Fruit fly (Drosophila melanogaster) whole organism, prepupa: ENCODE data around the gene bnb.

ENCODE experiments used
- CG10631 ChIP-seq: fragments of 200-800 bp; sonication (Bioruptor generic); optimal IDR thresholded peaks from 2 replicates; lab custom pipeline; 2016; ENCODE audit warnings: missing biosample characterization, missing genetic modification characterization
- CG10669 ChIP-seq: fragments of 200-800 bp; sonication (Bioruptor generic); optimal IDR thresholded peaks from 3 replicates; lab custom pipeline; 2018; ENCODE audit warnings: missing biosample characterization, mild to moderate bottlenecking, missing genetic modification characterization, moderate library complexity
- CG11294 ChIP-seq: fragments of 200-800 bp; sonication (Bioruptor generic); IDR thresholded peaks from 2 replicates; pipeline ENCODE4 v1.3.6; 2022; ENCODE audit warnings: missing biosample characterization, missing genetic modification characterization
- CG11762 ChIP-seq: fragments of 200-800 bp; sonication (Bioruptor generic); optimal IDR thresholded peaks from 3 replicates; lab custom pipeline; 2016; ENCODE audit warnings: missing biosample characterization, missing genetic modification characterization; ENCODE audit not compliant: insufficient read depth
- CG11902 ChIP-seq: fragments of 200-800 bp; sonication (Bioruptor generic); optimal IDR thresholded peaks from 3 replicates; lab custom pipeline; 2016; ENCODE audit warnings: missing biosample characterization, missing genetic modification characterization
- CG1621 ChIP-seq: fragments of 200-800 bp; sonication (Bioruptor generic); optimal IDR thresholded peaks from 3 replicates; lab custom pipeline; 2018; ENCODE audit warnings: missing biosample characterization, mild to moderate bottlenecking, missing genetic modification characterization
- CG3032 ChIP-seq: fragments of 200-800 bp; optimal IDR thresholded peaks from 2 replicates; lab custom pipeline; 2019; ENCODE audit warnings: missing biosample characterization, mild to moderate bottlenecking, missing genetic modification characterization, moderate library complexity
- CG31627 ChIP-seq: fragments of 200-800 bp; sonication (Bioruptor generic); optimal IDR thresholded peaks from 3 replicates; lab custom pipeline; 2016; ENCODE audit warnings: missing biosample characterization, missing genetic modification characterization
- CG34406 ChIP-seq: fragments of 200-800 bp; sonication (Bioruptor generic); optimal IDR thresholded peaks from 3 replicates; lab custom pipeline; 2016; ENCODE audit warnings: missing biosample characterization, missing genetic modification characterization
- CG3919 ChIP-seq: fragments of 200-800 bp; sonication (Bioruptor generic); optimal IDR thresholded peaks from 3 replicates; lab custom pipeline; 2016; ENCODE audit warnings: missing biosample characterization, missing genetic modification characterization
- CG4318 ChIP-seq: fragments of 200-800 bp; sonication (Bioruptor generic); optimal IDR thresholded peaks from 3 replicates; lab custom pipeline; 2017; ENCODE audit warnings: missing biosample characterization, mild to moderate bottlenecking, missing genetic modification characterization
- CG6163 ChIP-seq: fragments of 200-800 bp; sonication (Bioruptor generic); IDR thresholded peaks from 3 replicates; pipeline ENCODE4 v1.3.6; 2022; ENCODE audit warnings: missing biosample characterization, missing genetic modification characterization
- CG6276 ChIP-seq: fragments of 200-800 bp; sonication (Bioruptor generic); optimal IDR thresholded peaks from 2 replicates; lab custom pipeline; 2017; ENCODE audit warnings: missing biosample characterization, mild to moderate bottlenecking, missing genetic modification characterization
- CG6792 ChIP-seq: fragments of 200-800 bp; sonication (Bioruptor generic); optimal IDR thresholded peaks from 3 replicates; lab custom pipeline; 2016; ENCODE audit warnings: missing biosample characterization, missing genetic modification characterization
- CG6808 ChIP-seq: fragments of 200-800 bp; sonication (Bioruptor generic); optimal IDR thresholded peaks from 3 replicates; lab custom pipeline; 2017; ENCODE audit warnings: missing biosample characterization, missing genetic modification characterization, mild to moderate bottlenecking, moderate library complexity, missing genetic modification reagents
- CG6854 ChIP-seq: fragments of 200-800 bp; sonication (Bioruptor generic); optimal IDR thresholded peaks from 2 replicates; lab custom pipeline; 2017; ENCODE audit warnings: missing biosample characterization, mild to moderate bottlenecking, missing genetic modification characterization
- CG7368 ChIP-seq: fragments of 200-800 bp; sonication (Bioruptor generic); optimal IDR thresholded peaks from 3 replicates; lab custom pipeline; 2016; ENCODE audit warnings: missing biosample characterization, missing genetic modification characterization
- CG8119 ChIP-seq: fragments of 200-800 bp; sonication (Bioruptor generic); IDR thresholded peaks from 3 replicates; pipeline ENCODE4 v1.3.6; 2022; ENCODE audit warnings: missing biosample characterization, missing genetic modification characterization
- Eip75B ChIP-seq: fragments of 200-800 bp; sonication (Bioruptor generic); optimal IDR thresholded peaks from 3 replicates; lab custom pipeline; 2016; ENCODE audit warnings: missing biosample characterization, missing genetic modification characterization
- Eip78C ChIP-seq: fragments of 200-800 bp; sonication (Bioruptor generic); peaks from one replicate; lab custom pipeline; 2016; ENCODE audit warnings: missing biosample characterization, missing genetic modification characterization
- Eip93F ChIP-seq: fragments of 200-800 bp; sonication (Bioruptor generic); optimal IDR thresholded peaks from 2 replicates; lab custom pipeline; 2016; ENCODE audit warnings: missing biosample characterization, mild to moderate bottlenecking, missing genetic modification characterization
- Ets21C ChIP-seq: fragments of 200-800 bp; sonication (Bioruptor generic); optimal IDR thresholded peaks from 3 replicates; lab custom pipeline; 2016; ENCODE audit warnings: missing biosample characterization, missing genetic modification characterization
- Ets96B ChIP-seq: fragments of 200-800 bp; optimal IDR thresholded peaks from 2 replicates; lab custom pipeline; 2019; ENCODE audit warnings: missing biosample characterization, mild to moderate bottlenecking, missing genetic modification characterization, moderate library complexity
- Hr38 ChIP-seq: sonication (Bioruptor generic); optimal IDR thresholded peaks from 2 replicates; lab custom pipeline; 2016; ENCODE audit warnings: missing biosample characterization, missing genetic modification characterization
- Hr39 ChIP-seq: fragments of 200-800 bp; sonication (Bioruptor generic); optimal IDR thresholded peaks from 2 replicates; lab custom pipeline; 2016; ENCODE audit warnings: missing biosample characterization, missing genetic modification characterization
- Hr4 ChIP-seq: fragments of 200-800 bp; sonication (Bioruptor generic); optimal IDR thresholded peaks from 3 replicates; lab custom pipeline; 2016; ENCODE audit warnings: missing biosample characterization, missing genetic modification characterization
- Lpt ChIP-seq: fragments of 200-800 bp; sonication (Bioruptor generic); optimal IDR thresholded peaks from 3 replicates; lab custom pipeline; 2016; ENCODE audit warnings: missing biosample characterization, missing genetic modification characterization
- Met ChIP-seq: fragments of 200-800 bp; sonication (Bioruptor generic); optimal IDR thresholded peaks from 3 replicates; lab custom pipeline; 2016; ENCODE audit warnings: missing biosample characterization, missing genetic modification characterization
- OdsH ChIP-seq: fragments of 200-800 bp; sonication (Bioruptor generic); optimal IDR thresholded peaks from 3 replicates; lab custom pipeline; 2016; ENCODE audit warnings: missing biosample characterization, missing genetic modification characterization
- Smox ChIP-seq: fragments of 200-800 bp; sonication (Bioruptor generic); optimal IDR thresholded peaks from 3 replicates; lab custom pipeline; 2016; ENCODE audit warnings: missing biosample characterization, missing genetic modification characterization
- Sox102F ChIP-seq: fragments of 200-800 bp; sonication (Bioruptor generic); optimal IDR thresholded peaks from 2 replicates; lab custom pipeline; 2016; ENCODE audit warnings: missing biosample characterization, mild to moderate bottlenecking, missing genetic modification characterization
- Sox14 ChIP-seq: fragments of 200-800 bp; sonication (Bioruptor generic); optimal IDR thresholded peaks from 3 replicates; lab custom pipeline; 2016; ENCODE audit warnings: missing biosample characterization, missing genetic modification characterization
- Sox15 ChIP-seq: fragments of 200-800 bp; sonication (Bioruptor generic); optimal IDR thresholded peaks from 3 replicates; lab custom pipeline; 2016; ENCODE audit warnings: missing biosample characterization, missing genetic modification characterization
- achi ChIP-seq: fragments of 200-800 bp; sonication (Bioruptor generic); optimal IDR thresholded peaks from 3 replicates; lab custom pipeline; 2016; ENCODE audit warnings: missing biosample characterization, missing genetic modification characterization
- acj6 ChIP-seq: fragments of 200-800 bp; sonication (Bioruptor generic); optimal IDR thresholded peaks from 3 replicates; lab custom pipeline; 2016; ENCODE audit warnings: missing biosample characterization, missing genetic modification characterization
- cyc ChIP-seq: fragments of 200-800 bp; sonication (Bioruptor generic); optimal IDR thresholded peaks from 3 replicates; lab custom pipeline; 2016; ENCODE audit warnings: missing biosample characterization, missing genetic modification characterization
- dac ChIP-seq: fragments of 200-800 bp; sonication (Bioruptor generic); optimal IDR thresholded peaks from 2 replicates; lab custom pipeline; 2017; ENCODE audit warnings: missing biosample characterization, mild to moderate bottlenecking, missing genetic modification characterization
- dsx ChIP-seq: fragments of 200-800 bp; optimal IDR thresholded peaks from 3 replicates; lab custom pipeline; 2019; ENCODE audit warnings: missing biosample characterization, mild to moderate bottlenecking, missing genetic modification characterization, moderate library complexity; ENCODE audit not compliant: poor library complexity, severe bottlenecking
- fd59A ChIP-seq: fragments of 200-800 bp; sonication (Bioruptor generic); optimal IDR thresholded peaks from 2 replicates; lab custom pipeline; 2017; ENCODE audit warnings: missing biosample characterization, mild to moderate bottlenecking, missing genetic modification characterization, missing genetic modification reagents
- fd85E ChIP-seq: fragments of 200-800 bp; sonication (Bioruptor generic); optimal IDR thresholded peaks from 3 replicates; lab custom pipeline; 2016; ENCODE audit warnings: missing biosample characterization, missing genetic modification characterization
- fkh ChIP-seq: fragments of 200-800 bp; sonication (Bioruptor generic); optimal IDR thresholded peaks from 3 replicates; lab custom pipeline; 2017; ENCODE audit warnings: missing biosample characterization, mild to moderate bottlenecking, missing genetic modification characterization, moderate library complexity
- lz ChIP-seq: fragments of 200-800 bp; sonication (Bioruptor generic); optimal IDR thresholded peaks from 3 replicates; lab custom pipeline; 2016; ENCODE audit warnings: missing biosample characterization, missing genetic modification characterization
- pdm3 ChIP-seq: fragments of 200-800 bp; sonication (Bioruptor generic); optimal IDR thresholded peaks from 3 replicates; lab custom pipeline; 2016; ENCODE audit warnings: missing biosample characterization, missing genetic modification characterization
- salr ChIP-seq, 2 experiments: fragments of 200-800 bp; sonication (Bioruptor generic); optimal IDR thresholded peaks; 3 replicates each; lab custom pipeline; 2016 to 2018; ENCODE audit warnings: missing biosample characterization in 2 of 2, missing genetic modification characterization in 2 of 2, mild to moderate bottlenecking in 1 of 2
- ss ChIP-seq, 2 experiments: fragments of 200-800 bp; sonication (Bioruptor generic); optimal IDR thresholded peaks; 2 replicates in 1 of 2; 3 replicates in 1 of 2; lab custom pipeline; 2017 to 2018; ENCODE audit warnings: mild to moderate bottlenecking in 2 of 2, missing biosample characterization in 2 of 2, missing genetic modification characterization in 2 of 2, moderate library complexity in 1 of 2
- svp ChIP-seq: fragments of 200-800 bp; sonication (Bioruptor generic); peaks from one replicate; lab custom pipeline; 2016; ENCODE audit warnings: missing biosample characterization, missing genetic modification characterization
- topi ChIP-seq: fragments of 200-800 bp; sonication (Bioruptor generic); optimal IDR thresholded peaks from 3 replicates; lab custom pipeline; 2016; ENCODE audit warnings: missing biosample characterization, missing genetic modification characterization
- vri ChIP-seq: fragments of 200-800 bp; sonication (Bioruptor generic); optimal IDR thresholded peaks from 3 replicates; lab custom pipeline; 2016; ENCODE audit warnings: missing biosample characterization, mild to moderate bottlenecking, missing genetic modification characterization

bnb gene

DNA sequence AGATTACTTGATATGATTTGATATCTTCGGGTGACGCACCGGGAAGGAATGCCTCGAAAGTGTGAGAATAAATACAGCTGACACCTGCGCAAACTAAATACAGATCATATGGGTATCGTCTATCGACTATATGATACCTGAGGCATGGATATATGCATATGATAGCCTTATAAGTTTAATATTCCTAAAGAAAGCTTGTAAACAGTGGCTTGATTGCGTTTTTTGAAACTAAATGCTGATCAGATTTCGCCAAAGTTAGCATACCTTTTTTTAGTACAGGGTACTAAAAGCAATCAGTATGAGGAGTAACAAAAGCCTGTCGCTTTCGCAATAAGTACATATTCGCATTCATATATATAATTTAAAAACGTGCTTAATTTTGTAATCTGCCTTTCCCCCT lies 36.9 kb upstream of the bnb start (continued):
- TF ChIP-seq CG4318: no peak
- 0 out of 3 replicates have a peak, but pooled peaks have one; percentile 17 for TF ChIP-seq CG8119 (GFP tag; lab: Robert Waterston, UW)
- TF ChIP-seq Smox: peak; percentile 51
- peak; percentile 26 for TF ChIP-seq CG6792 (GFP tag; lab: Kevin White, UChicago)
- TF ChIP-seq CG10669: peak; percentile 70
- peak; percentile 71 for TF ChIP-seq CG7368 (GFP tag; lab: Kevin White, UChicago)
- TF ChIP-seq Ets96B (tag; lab: Kevin White, UChicago): peak; percentile 51
- peak; percentile 31 for TF ChIP-seq CG6808 (GFP tag; lab: Kevin White, UChicago)
- TF ChIP-seq cyc (GFP tag; lab: Kevin White, UChicago): peak; percentile 86
- TF ChIP-seq Met (GFP tag; lab: Kevin White, UChicago): peak; percentile 82
- peak; percentile 54 for TF ChIP-seq CG31627 (GFP tag; lab: Kevin White, UChicago)
- no peak for TF ChIP-seq fd59A (GFP tag; lab: Kevin White, UChicago)
- TF ChIP-seq achi (GFP tag; lab: Kevin White, UChicago): no peak
- TF ChIP-seq, all 60 proteins: peak for 47

DNA sequence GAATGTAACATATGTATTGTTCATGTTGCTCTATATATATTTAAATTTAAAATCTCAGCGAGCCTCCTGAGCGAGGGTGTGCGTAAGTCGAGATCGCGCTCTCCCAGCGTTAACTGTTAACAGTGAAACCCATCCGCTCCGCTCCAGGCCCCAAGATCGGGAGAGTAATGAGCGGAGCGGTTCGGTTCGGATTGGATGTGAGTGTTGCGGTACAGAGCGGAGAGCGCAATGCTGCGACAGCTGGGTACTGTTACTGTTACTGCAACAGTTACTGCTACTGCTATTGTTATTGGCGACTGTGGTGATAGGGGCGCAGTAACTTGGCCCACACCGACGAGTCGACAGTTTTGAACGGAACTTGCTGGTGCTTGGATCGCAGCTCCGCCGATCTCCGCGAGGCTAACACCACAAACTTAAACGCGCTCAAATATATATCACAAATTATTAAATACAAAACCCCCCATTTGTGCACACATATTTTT lies 34.9 kb upstream of the bnb start, which contains the start of gene Pvf1:
Pvf1 (plus strand) TSS at position 312 of the 482 bp plus-strand sequence.
- TF ChIP-seq Eip93F (GFP tag; lab: Kevin White, UChicago) (no peak), CG3032 (no peak), Hr4 (no peak), lz (peak; percentile 25), CG6854 (GFP tag; lab: Kevin White, UChicago) (no peak), OdsH (GFP tag; lab: Kevin White, UChicago) (peak; percentile 20), CG3919 (GFP tag; lab: Kevin White, UChicago) (peak; percentile 47), topi (GFP tag; lab: Kevin White, UChicago) (peak; percentile 26), CG6163 (GFP tag; lab: Robert Waterston, UW) (peak; percentile 56; the same call in 1 of the 3 replicates), CG11294 (no peak), acj6 (no peak), dac (no peak), achi (GFP tag; lab: Kevin White, UChicago) (no peak), Eip75B (GFP tag; lab: Kevin White, UChicago) (peak; percentile 18), svp (GFP tag; lab: Kevin White, UChicago) (no peak), CG6808 (GFP tag; lab: Kevin White, UChicago) (no peak), Eip78C (GFP tag; lab: Kevin White, UChicago) (peak; percentile 78), CG6792 (GFP tag; lab: Kevin White, UChicago) (no peak), Smox (peak; percentile 31), Hr38 (GFP tag; lab: Kevin White, UChicago) (no peak), CG34406 (GFP tag; lab: Kevin White, UChicago) (no peak), Lpt (GFP tag; lab: Kevin White, UChicago) (no peak), fkh (GFP tag; lab: Kevin White, UChicago) (peak; percentile 46), ss (GFP tag; optimal IDR thresholded peaks at IDR 0.05; lab: Kevin White, UChicago) (peak; percentile 30 to 37), CG7368 (GFP tag; lab: Kevin White, UChicago) (peak; percentile 32), CG8119 (GFP tag; lab: Robert Waterston, UW) (0 out of 3 replicates have a peak, but pooled peaks have one; percentile 20), fd85E (GFP tag; lab: Kevin White, UChicago) (no peak), Sox102F (peak; percentile 18), Ets21C (GFP tag; lab: Kevin White, UChicago) (no peak), CG10631 (GFP tag; lab: Kevin White, UChicago) (no peak), CG1621 (no peak), vri (no peak), fd59A (GFP tag; lab: Kevin White, UChicago) (no peak), CG4318 (no peak), CG11762 (GFP tag; lab: Kevin White, UChicago) (no peak), CG11902 (GFP tag; lab: Kevin White, UChicago) (no peak), cyc (GFP tag; lab: Kevin White, UChicago) (no peak), Hr39 (GFP tag; lab: Kevin White, UChicago) (no peak), dsx (GFP tag; lab: Kevin White, UChicago) (peak; percentile 23), Met (GFP tag; lab: Kevin White, UChicago) (peak; percentile 10), Sox15 (GFP tag; lab: Kevin White, UChicago) (no peak), CG6276 (GFP tag; lab: Kevin White, UChicago) (no peak), pdm3 (GFP tag; lab: Kevin White, UChicago) (no peak), CG10669 (no peak), Sox14 (no peak), salr (GFP tag; optimal IDR thresholded peaks at IDR 0.05; lab: Kevin White, UChicago) (no peak)
